Fruit fly (Drosophila melanogaster): ENCODE data around the gene CG4161.

The CG4161 gene

DNA sequence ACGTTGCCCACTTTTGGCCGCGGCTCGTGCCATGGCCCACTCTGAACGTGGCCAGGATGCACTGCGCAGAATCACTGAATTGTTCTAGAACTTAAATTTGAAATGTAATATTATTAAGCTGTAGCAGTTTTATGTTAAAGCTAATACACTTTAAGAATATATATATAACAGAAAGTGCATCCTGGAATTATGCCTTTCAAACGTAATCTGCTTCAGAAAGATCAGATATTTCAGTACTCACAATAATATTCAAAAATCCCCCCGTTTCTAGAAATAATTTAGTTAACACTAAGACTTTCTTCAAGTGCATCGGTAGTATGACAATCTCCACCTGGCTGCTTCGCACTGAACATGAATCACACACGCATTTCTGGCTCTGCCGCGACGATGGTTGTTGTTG, 40.7 kb upstream of the CG4161 start:
- TF ChIP-seq Nf-YA (GFP tag; IDR thresholded peaks at IDR 0.05): no peak
- TF ChIP-seq Drgx (GFP tag; IDR thresholded peaks at IDR 0.05): peak; percentile 81
- TF ChIP-seq fru (optimal IDR thresholded peaks at IDR 0.05): no peak
- TF ChIP-seq grau (tag; optimal IDR thresholded peaks at IDR 0.05): peak; percentile 21
- no peak for TF ChIP-seq CG14050 (GFP tag; IDR thresholded peaks at IDR 0.05)
- TF ChIP-seq row (GFP tag; IDR thresholded peaks at IDR 0.05): 0 out of 3 replicates have a peak, but pooled peaks have one; percentile 12
- TF ChIP-seq sna (GFP tag; IDR thresholded peaks at IDR 0.05; ENCODE audit: partially characterized antibody): no peak
- no peak for TF ChIP-seq btn (GFP tag; optimal IDR thresholded peaks at IDR 0.05)
- TF ChIP-seq disco-r (GFP tag; optimal IDR thresholded peaks at IDR 0.05): no peak
- peak; percentile 5 for TF ChIP-seq Xbp1 (GFP tag; optimal IDR thresholded peaks at IDR 0.05)
- TF ChIP-seq CG13624 (GFP tag; optimal IDR thresholded peaks at IDR 0.05): no peak
- no peak for TF ChIP-seq CG6654 (GFP tag; optimal IDR thresholded peaks at IDR 0.05)
- no peak for TF ChIP-seq kah (GFP tag; optimal IDR thresholded peaks at IDR 0.05)
- TF ChIP-seq CG11093 (GFP tag; IDR thresholded peaks at IDR 0.05): no peak
- TF ChIP-seq peb (GFP tag; IDR thresholded peaks at IDR 0.05): no peak
- no peak for TF ChIP-seq CG17359 (tag; optimal IDR thresholded peaks at IDR 0.05)
- no peak for TF ChIP-seq CG9609 (GFP tag; optimal IDR thresholded peaks at IDR 0.05)
- peak in 1 of 2 experiments; percentile 22 for TF ChIP-seq chif (GFP tag; optimal IDR thresholded peaks at IDR 0.05)
- no peak for TF ChIP-seq CG13296 (GFP tag; optimal IDR thresholded peaks at IDR 0.05)
- 0 out of 3 replicates have a peak, but pooled peaks have one; percentile 28 for TF ChIP-seq ci (GFP tag; IDR thresholded peaks at IDR 0.05)
- no peak for TF ChIP-seq mam (GFP tag; optimal IDR thresholded peaks at IDR 0.05)
- TF ChIP-seq oc (tag; optimal IDR thresholded peaks at IDR 0.05): no peak
- peak; percentile 27 for TF ChIP-seq Ssrp (tag; optimal IDR thresholded peaks at IDR 0.05)
- TF ChIP-seq onecut (GFP tag; IDR thresholded peaks at IDR 0.05): no peak
- no peak for TF ChIP-seq CG15479 (GFP tag; optimal IDR thresholded peaks at IDR 0.05)
- no peak for TF ChIP-seq caup (GFP tag; optimal IDR thresholded peaks at IDR 0.05; ENCODE audit: severe bottlenecking)
- TF ChIP-seq tio (GFP tag; optimal IDR thresholded peaks at IDR 0.05): peak; percentile 48
- TF ChIP-seq Hr78 (GFP tag; optimal IDR thresholded peaks at IDR 0.05): no peak
- no peak for TF ChIP-seq fu2 (GFP tag; optimal IDR thresholded peaks at IDR 0.05)
- no peak for TF ChIP-seq B-H2 (GFP tag; optimal IDR thresholded peaks at IDR 0.05)
- TF ChIP-seq CG8944 (GFP tag; optimal IDR thresholded peaks at IDR 0.05): no peak
- no peak for TF ChIP-seq salm (tag; optimal IDR thresholded peaks at IDR 0.05)
- peak; percentile 54; the same call in 1 of the 2 replicates for TF ChIP-seq ttk (GFP tag; IDR thresholded peaks at IDR 0.05)
- no peak for TF ChIP-seq sc (optimal IDR thresholded peaks at IDR 0.05)
- TF ChIP-seq sc (GFP tag; optimal IDR thresholded peaks at IDR 0.05): peak; percentile 9
- no peak for TF ChIP-seq croc (GFP tag; conservative IDR thresholded peaks at IDR 0.05)
- peak; percentile 72 for TF ChIP-seq sens (GFP tag)
- peak; percentile 49 to 67 for TF ChIP-seq bsh (GFP tag; optimal IDR thresholded peaks at IDR 0.05)
- no peak for TF ChIP-seq Hsf (GFP tag; optimal IDR thresholded peaks at IDR 0.05)
- TF ChIP-seq slp2 (GFP tag; optimal IDR thresholded peaks at IDR 0.05): no peak
- TF ChIP-seq gem (tag; optimal IDR thresholded peaks at IDR 0.05): peak; percentile 53
- TF ChIP-seq CG17912 (GFP tag; optimal IDR thresholded peaks at IDR 0.05): no peak
- peak; percentile 24 for TF ChIP-seq dmrt11E (tag; optimal IDR thresholded peaks at IDR 0.05)
- no peak for TF ChIP-seq usp (GFP tag; optimal IDR thresholded peaks at IDR 0.05)
- TF ChIP-seq zfh1 (GFP tag; IDR thresholded peaks at IDR 0.05): peak; percentile 54; the same call in 1 of the 3 replicates
- TF ChIP-seq her (GFP tag; optimal IDR thresholded peaks at IDR 0.05): no peak
- peak; percentile 46 for TF ChIP-seq Sox102F (GFP tag; optimal IDR thresholded peaks at IDR 0.05)
- no peak for TF ChIP-seq tin (GFP tag; optimal IDR thresholded peaks at IDR 0.05)
- peak; percentile 11 for TF ChIP-seq CG1602 (GFP tag; optimal IDR thresholded peaks at IDR 0.05)
- no peak for TF ChIP-seq pros (GFP tag; optimal IDR thresholded peaks at IDR 0.05)
- 0 out of 3 replicates have a peak, but pooled peaks have one; percentile 26 for TF ChIP-seq ken (GFP tag; IDR thresholded peaks at IDR 0.05)
- TF ChIP-seq psq (GFP tag; optimal IDR thresholded peaks at IDR 0.05): no peak
